Worm (Caenorhabditis elegans): ENCODE measurements around the gene irld-28.

DNA sequence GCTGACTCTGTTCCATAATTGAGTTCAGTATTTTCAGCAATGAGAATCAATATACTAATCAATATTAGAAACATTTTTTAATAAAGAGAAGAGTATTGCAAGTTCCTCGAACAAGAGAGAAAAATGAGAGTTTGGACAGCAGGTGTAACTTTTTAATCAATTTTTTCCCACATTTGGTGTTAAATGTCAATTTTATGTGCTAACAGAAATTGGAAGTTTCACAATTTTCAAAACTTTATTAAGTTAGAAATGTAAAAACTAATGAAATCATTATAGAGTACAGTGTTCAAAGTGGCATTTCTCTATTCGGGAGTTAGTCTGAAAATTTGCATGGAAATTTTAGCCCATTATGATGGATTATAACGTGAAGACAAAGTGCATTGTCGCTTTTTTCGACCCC, 5.2 kb upstream of the irld-28 start, which contains the start of gene irld-30:
- TF ChIP-seq him-1 (tag; optimal IDR thresholded peaks at IDR 0.05): no peak
- no peak for TF ChIP-seq W03F9.2 (tag; optimal IDR thresholded peaks at IDR 0.05)

Measured in whole organism, L4/young adult.